Worm (Caenorhabditis elegans) whole organism, L4 larva: Measurements from ENCODE around the gene R10H10.4.

ENCODE experiments used
- F10B5.3 ChIP-seq: sonication (generic microtip); optimal IDR thresholded peaks from 2 replicates; lab custom pipeline; 2016; ENCODE audit warnings: mild to moderate bottlenecking, missing genetic modification characterization, missing compliant biosample characterization
- F26F4.8 ChIP-seq: fragments of 200-800 bp; sonication (Bioruptor generic); conservative IDR thresholded peaks from 2 replicates; pipeline ENCODE4 v1.3.6; 2022; ENCODE audit warnings: missing genetic modification characterization, missing compliant biosample characterization
- F44E2.7 ChIP-seq: fragments of 200-800 bp; sonication (Bioruptor generic); IDR thresholded peaks from 2 replicates; pipeline ENCODE4 v2.1.2; 2022; ENCODE audit warnings: missing genetic modification characterization, missing compliant biosample characterization
- F49E8.2 ChIP-seq: sonication (generic microtip); optimal IDR thresholded peaks from 2 replicates; lab custom pipeline; 2016; ENCODE audit warnings: missing compliant biosample characterization, mild to moderate bottlenecking, missing genetic modification characterization, borderline replicate concordance
- T20F7.1 ChIP-seq: fragments of 200-800 bp; sonication (Bioruptor generic); optimal IDR thresholded peaks from 2 replicates; lab custom pipeline; 2018; ENCODE audit warnings: mild to moderate bottlenecking, missing genetic modification characterization, missing compliant biosample characterization
- ZK546.5 ChIP-seq, 2 experiments: sonication (generic microtip); optimal IDR thresholded peaks; 2 replicates each; lab custom pipeline; 2017; ENCODE audit warnings: missing biosample characterization in 2 of 2, missing genetic modification characterization in 2 of 2
- aha-1 ChIP-seq: fragments of 150-350 bp; peaks from one replicate; lab custom pipeline; 2014; ENCODE audit warnings: missing biosample characterization, missing genetic modification characterization
- arid-1 ChIP-seq: fragments of 200-800 bp; sonication (Bioruptor generic); conservative IDR thresholded peaks from 2 replicates; pipeline ENCODE4 v1.3.6; 2022; ENCODE audit warnings: missing genetic modification reagents, missing genetic modification characterization, missing compliant biosample characterization
- ceh-20 ChIP-seq: fragments of 200-800 bp; sonication (Bioruptor generic); IDR thresholded peaks from 2 replicates; pipeline ENCODE4 v1.3.6; 2022; ENCODE audit warnings: missing genetic modification reagents, missing genetic modification characterization, missing compliant biosample characterization
- ceh-28 ChIP-seq: fragments of 150-350 bp; optimal IDR thresholded peaks from 2 replicates; lab custom pipeline; 2014; ENCODE audit warnings: missing biosample characterization, missing genetic modification reagents, missing genetic modification characterization
- ceh-82 ChIP-seq: sonication (generic microtip); optimal IDR thresholded peaks from 2 replicates; lab custom pipeline; 2017; ENCODE audit warnings: missing biosample characterization, missing genetic modification characterization
- daf-8 ChIP-seq: fragments of 200-800 bp; sonication (Bioruptor generic); IDR thresholded peaks from 2 replicates; pipeline ENCODE4 v1.3.6; 2022; ENCODE audit warnings: missing genetic modification characterization, missing compliant biosample characterization
- dmd-6 ChIP-seq: fragments of 200-800 bp; sonication (Bioruptor generic); IDR thresholded peaks from 2 replicates; pipeline ENCODE4 v1.3.6; 2022; ENCODE audit warnings: missing genetic modification reagents, missing genetic modification characterization, missing compliant biosample characterization
- fos-1 ChIP-seq: fragments of 150-350 bp; optimal IDR thresholded peaks from 2 replicates; lab custom pipeline; 2014; ENCODE audit warnings: missing biosample characterization, missing genetic modification characterization
- hlh-11 ChIP-seq: fragments of 200-800 bp; sonication (Bioruptor generic); optimal IDR thresholded peaks from 2 replicates; lab custom pipeline; 2018; ENCODE audit warnings: mild to moderate bottlenecking, missing genetic modification characterization, missing compliant biosample characterization
- hlh-30 ChIP-seq: sonication (generic microtip); optimal IDR thresholded peaks from 2 replicates; lab custom pipeline; 2017; ENCODE audit warnings: antibody characterized with exemption, mild to moderate bottlenecking, missing genetic modification characterization, missing compliant biosample characterization; ENCODE audit not compliant: insufficient read depth
- lin-15B ChIP-seq: fragments of 150-350 bp; sonication (generic microtip); optimal IDR thresholded peaks from 3 replicates; lab custom pipeline; 2014; ENCODE audit warnings: missing biosample characterization, missing genetic modification characterization
- lin-29 ChIP-seq: fragments of 200-800 bp; sonication (Bioruptor generic); IDR thresholded peaks from 2 replicates; pipeline ENCODE4 v1.3.6; 2022; ENCODE audit warnings: missing genetic modification reagents, missing genetic modification characterization, missing compliant biosample characterization
- lsy-2 ChIP-seq, 2 experiments: fragments of 150-350 bp in 1 of 2; sonication (generic microtip) in 1 of 2; optimal IDR thresholded peaks; 2 replicates each; lab custom pipeline; 2014 to 2017; ENCODE audit warnings: missing biosample characterization in 2 of 2, missing genetic modification characterization in 2 of 2
- mdl-1 ChIP-seq, 2 experiments: fragments of 150-350 bp in 1 of 2; sonication (generic microtip) in 1 of 2; optimal IDR thresholded peaks; 2 replicates each; lab custom pipeline; 2014 to 2017; ENCODE audit warnings: missing biosample characterization in 2 of 2, missing genetic modification characterization in 2 of 2
- mxl-2 ChIP-seq: fragments of 200-800 bp; sonication (Bioruptor generic); conservative IDR thresholded peaks from 2 replicates; pipeline ENCODE4 v1.3.6; 2022; ENCODE audit warnings: missing genetic modification reagents, missing genetic modification characterization, missing compliant biosample characterization
- mxl-3 ChIP-seq: fragments of 200-800 bp; sonication (Bioruptor generic); optimal IDR thresholded peaks from 2 replicates; lab custom pipeline; 2018; ENCODE audit warnings: mild to moderate bottlenecking, missing genetic modification characterization, missing compliant biosample characterization
- nhr-41 ChIP-seq: fragments of 200-800 bp; sonication (Bioruptor generic); IDR thresholded peaks from 2 replicates; pipeline ENCODE4 v1.3.6; 2022; ENCODE audit warnings: missing genetic modification reagents, missing genetic modification characterization, missing compliant biosample characterization
- nhr-42 ChIP-seq: fragments of 200-800 bp; sonication (Bioruptor generic); IDR thresholded peaks from 2 replicates; pipeline ENCODE4 v1.3.6; 2022; ENCODE audit warnings: missing genetic modification characterization, missing compliant biosample characterization
- nhr-6 ChIP-seq: fragments of 150-350 bp; optimal IDR thresholded peaks from 2 replicates; lab custom pipeline; 2014; ENCODE audit warnings: missing biosample characterization, missing genetic modification characterization
- pqm-1 ChIP-seq: sonication (generic microtip); optimal IDR thresholded peaks from 2 replicates; lab custom pipeline; 2017; ENCODE audit warnings: missing biosample characterization, missing genetic modification characterization
- saeg-2 ChIP-seq: fragments of 200-800 bp; sonication (Bioruptor generic); IDR thresholded peaks from 2 replicates; pipeline ENCODE4 v1.3.6; 2022; ENCODE audit warnings: missing genetic modification reagents, missing genetic modification characterization, missing compliant biosample characterization
- sdz-12 ChIP-seq: fragments of 200-800 bp; sonication (Bioruptor generic); optimal IDR thresholded peaks from 2 replicates; lab custom pipeline; 2018; ENCODE audit warnings: mild to moderate bottlenecking, missing genetic modification characterization, missing compliant biosample characterization
- snpc-4 ChIP-seq: fragments of 150-350 bp; optimal IDR thresholded peaks from 2 replicates; lab custom pipeline; 2014; ENCODE audit warnings: missing biosample characterization, missing genetic modification characterization
- spr-3 ChIP-seq: fragments of 200-800 bp; sonication (Bioruptor generic); optimal IDR thresholded peaks from 2 replicates; lab custom pipeline; 2018; ENCODE audit warnings: mild to moderate bottlenecking, missing genetic modification characterization, missing compliant biosample characterization
- unc-39 ChIP-seq: sonication (generic microtip); optimal IDR thresholded peaks from 2 replicates; lab custom pipeline; 2017; ENCODE audit warnings: missing biosample characterization, missing genetic modification characterization
- unc-62 ChIP-seq, 3 experiments: fragments of 150-350 bp in 1 of 3; sonication (generic microtip); optimal IDR thresholded peaks in 2 of 3; peaks in 1 of 3; 1 replicate in 1 of 3; 2 replicates in 2 of 3; lab custom pipeline; 2014 to 2017; ENCODE audit warnings: missing biosample characterization in 3 of 3, missing genetic modification characterization in 3 of 3, missing genetic modification reagents in 3 of 3, missing genotype in 1 of 3
- vab-7 ChIP-seq: fragments of 200-800 bp; sonication (Bioruptor generic); IDR thresholded peaks from 2 replicates; pipeline ENCODE4 v1.3.6; 2022; ENCODE audit warnings: missing genetic modification reagents, missing genetic modification characterization, missing compliant biosample characterization
- zip-11 ChIP-seq: fragments of 200-800 bp; sonication (Bioruptor generic); IDR thresholded peaks from 2 replicates; pipeline ENCODE4 v1.3.6; 2022; ENCODE audit warnings: missing genetic modification characterization, missing compliant biosample characterization
- ztf-11 ChIP-seq: fragments of 150-350 bp; optimal IDR thresholded peaks from 2 replicates; lab custom pipeline; 2014; ENCODE audit warnings: missing biosample characterization, missing genetic modification characterization

R10H10.4 gene

ce11 chrIV:10420440-10420839, 25.7 kb upstream of the R10H10.4 start (continued):
- TF ChIP-seq pqm-1 (tag; lab: Kevin White, UChicago) (peak; percentile 14), sdz-12 (GFP tag; lab: Kevin White, UChicago) (no peak), mdl-1 (tag; optimal IDR thresholded peaks at IDR 0.05; lab: Kevin White, UChicago) (no peak), mxl-3 (GFP tag; lab: Kevin White, UChicago) (peak; percentile 36), nhr-41 (no peak), hlh-11 (tag; lab: Kevin White, UChicago) (peak; percentile 29), daf-8 (GFP tag; lab: Robert Waterston, UW) (no peak), F49E8.2 (tag; lab: Kevin White, UChicago) (no peak), nhr-42 (no peak), ceh-82 (tag; lab: Kevin White, UChicago) (no peak), lsy-2 (tag; optimal IDR thresholded peaks at IDR 0.05; lab: Kevin White, UChicago) (no peak), aha-1 (tag; lab: Kevin White, UChicago) (no peak)

ce11 chrIV:10419896-10420295, 25.1 kb upstream of the R10H10.4 start:
- TF ChIP-seq nhr-41 (no peak), unc-62 (GFP tag; optimal IDR thresholded peaks at IDR 0.05 in 1 of 2; lab: Kevin White, UChicago) (peak in 1 of 2 experiments; percentile 85), unc-62 (tag; optimal IDR thresholded peaks at IDR 0.05; lab: Kevin White, UChicago) (no peak), saeg-2 (GFP tag; lab: Robert Waterston, UW) (no peak), F10B5.3 (tag; lab: Kevin White, UChicago) (no peak), unc-39 (tag; lab: Kevin White, UChicago) (no peak), snpc-4 (no peak), nhr-42 (no peak), hlh-30 (tag; lab: Kevin White, UChicago) (peak; percentile 16), ceh-28 (tag; lab: Kevin White, UChicago) (no peak), zip-11 (no peak), T20F7.1 (GFP tag; lab: Kevin White, UChicago) (no peak), lin-15B (tag; lab: Kevin White, UChicago) (no peak)
- TF ChIP-seq, all 104 proteins: peak for 2

ce11 chrIV:10417781-10418180, 23.0 kb upstream of the R10H10.4 start, which contains the start of gene F13B12.6:
Gene F13B12.6 (minus strand): TSS chrIV:10417881.
- no peak for TF ChIP-seq lin-29 (GFP tag; lab: Robert Waterston, UW)
- TF ChIP-seq ztf-11: no peak
- no peak for TF ChIP-seq nhr-41
- TF ChIP-seq ceh-20 (GFP tag; lab: Robert Waterston, UW): no peak
- no peak for TF ChIP-seq arid-1
- TF ChIP-seq dmd-6 (GFP tag; lab: Robert Waterston, UW): no peak
- TF ChIP-seq F44E2.7 (GFP tag; lab: Robert Waterston, UW): no peak
- TF ChIP-seq nhr-6 (tag; lab: Kevin White, UChicago): no peak
- no peak for TF ChIP-seq ZK546.5 (tag; optimal IDR thresholded peaks at IDR 0.05; lab: Kevin White, UChicago)
- TF ChIP-seq vab-7 (GFP tag; lab: Robert Waterston, UW): no peak
- TF ChIP-seq fos-1 (tag; lab: Kevin White, UChicago): no peak
- no peak for TF ChIP-seq F26F4.8 (GFP tag; lab: Robert Waterston, UW)
- no peak for TF ChIP-seq mxl-2 (GFP tag; lab: Robert Waterston, UW)
- TF ChIP-seq ceh-82 (tag; lab: Kevin White, UChicago): no peak
- no peak for TF ChIP-seq spr-3
- no peak for TF ChIP-seq nhr-42
- TF ChIP-seq mxl-3 (GFP tag; lab: Kevin White, UChicago): no peak
- TF ChIP-seq, all 104 proteins: peak for 0

- TF ChIP-seq aha-1 (tag; lab: Kevin White, UChicago) (peak; percentile 26), nhr-41 (no peak)
- TF ChIP-seq, all 104 proteins: peak for 1
Measured at ce11 chrIV:10413828-10414227, 19.1 kb upstream of the R10H10.4 start, which contains the start of gene R10H10.7. Gene R10H10.7 (minus strand): TSS chrIV:10413928.
